Fruit fly (Drosophila melanogaster) whole organism, wandering third instar larva: ENCODE data around the gene Idgf1.

Experiments used
- Abd-B ChIP-seq: fragments of >200 bp; optimal IDR thresholded peaks from 2 replicates; lab custom pipeline; 2017; ENCODE audit warnings: missing biosample characterization, missing genetic modification characterization
- Hnf4 ChIP-seq: fragments of 200-800 bp; sonication (Bioruptor generic); optimal IDR thresholded peaks from 2 replicates; lab custom pipeline; 2016; ENCODE audit warnings: missing biosample characterization, mild to moderate bottlenecking, missing genetic modification characterization
- foxo ChIP-seq, 2 experiments: fragments of 200-800 bp; sonication (Bioruptor generic); optimal IDR thresholded peaks; 2 replicates in 1 of 2; 3 replicates in 1 of 2; lab custom pipeline; 2016 to 2017; ENCODE audit warnings: missing biosample characterization in 2 of 2, missing genetic modification characterization in 2 of 2
- fru ChIP-seq: fragments of 200-800 bp; sonication (Bioruptor generic); optimal IDR thresholded peaks from 3 replicates; lab custom pipeline; 2016; ENCODE audit warnings: missing biosample characterization, mild to moderate bottlenecking, missing genetic modification characterization
- lola ChIP-seq: fragments of >200 bp; optimal IDR thresholded peaks from 2 replicates; lab custom pipeline; 2017; ENCODE audit warnings: missing biosample characterization, missing genetic modification characterization
- psq ChIP-seq: fragments of 200-800 bp; sonication (Bioruptor generic); optimal IDR thresholded peaks from 3 replicates; lab custom pipeline; 2017; ENCODE audit warnings: missing biosample characterization, mild to moderate bottlenecking, missing genetic modification characterization, moderate library complexity

DNA sequence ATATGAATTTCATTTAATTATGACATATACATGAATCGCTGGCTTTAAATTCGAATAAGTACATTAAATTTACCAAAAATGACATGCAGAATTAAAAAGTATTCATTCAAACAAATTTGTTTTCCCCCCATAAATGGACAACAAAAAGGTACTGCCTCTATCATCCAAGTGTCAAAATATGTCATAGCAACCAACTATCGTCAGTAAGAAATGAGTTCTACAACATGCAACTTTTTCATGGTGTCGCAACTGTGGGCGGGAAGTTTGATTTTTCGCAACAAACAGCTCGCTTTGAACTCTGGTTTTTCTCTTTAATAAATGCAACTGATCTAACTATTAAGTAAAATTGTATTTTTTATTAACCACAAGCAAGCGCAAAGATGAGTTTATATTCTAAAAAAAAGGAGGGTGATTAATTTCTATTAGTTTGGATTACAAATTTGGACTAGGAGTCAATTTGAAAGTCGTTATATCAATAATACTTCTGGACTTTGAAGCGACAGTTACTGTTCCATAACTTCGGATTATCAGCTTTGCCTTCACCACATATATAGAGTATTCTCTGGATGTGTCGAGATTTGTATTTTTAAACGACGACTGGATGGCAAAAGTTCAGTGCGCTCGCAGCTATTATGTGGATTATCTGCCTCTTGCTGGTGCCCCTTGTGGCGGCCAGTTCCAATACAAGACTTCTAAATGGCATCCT, 42.6 kb downstream of the Idgf1 start, which contains the start of gene Nepl8:
- TF ChIP-seq Abd-B (GFP tag; lab: Kevin White, UChicago) = no peak
- TF ChIP-seq Hnf4 (GFP tag; lab: Kevin White, UChicago) = no peak
- no peak for TF ChIP-seq fru
- TF ChIP-seq lola (GFP tag; lab: Kevin White, UChicago) = no peak
- no peak for TF ChIP-seq foxo (GFP tag; optimal IDR thresholded peaks at IDR 0.05; lab: Kevin White, UChicago)
- TF ChIP-seq psq (GFP tag; lab: Kevin White, UChicago) = no peak
